Worm (Caenorhabditis elegans): ENCODE data around the gene rla-2.

ce11 chrIV:13369120-13369842, 804 bp downstream of the rla-2 start, which contains the start of gene agt-1:
- TF ChIP-seq him-1 (tag; optimal IDR thresholded peaks at IDR 0.05) (no peak), snpc-4 (GFP tag; optimal IDR thresholded peaks at IDR 0.05) (no peak), snpc-4 (tag; optimal IDR thresholded peaks at IDR 0.05) (peak in 2 of 4 experiments; percentile 40 to 71), rcor-1 (GFP tag; IDR thresholded peaks at IDR 0.05) (peak; percentile 64)

Data from whole organism, young adult.